Fruit fly (Drosophila melanogaster) whole organism, embryonic: ENCODE results near the gene Cul2.
A peak's percentile ranks its signal among the peaks of the same experiment; 100 is the strongest.

Experiments used
- CG10209 ChIP-seq: fragments of 200-800 bp; sonication (Bioruptor generic); optimal IDR thresholded peaks from 3 replicates; lab custom pipeline; 2017; ENCODE audit warnings: missing biosample characterization, mild to moderate bottlenecking, missing genetic modification characterization, missing genetic modification reagents
- CG10543 ChIP-seq: fragments of 200-800 bp; sonication (Bioruptor generic); optimal IDR thresholded peaks from 3 replicates; lab custom pipeline; 2017; ENCODE audit warnings: missing biosample characterization, mild to moderate bottlenecking, missing genetic modification characterization, moderate library complexity
- CG11247 ChIP-seq: fragments of 200-800 bp; sonication (Bioruptor generic); IDR thresholded peaks from 2 replicates; pipeline ENCODE4 v1.3.6; 2022; ENCODE audit warnings: missing biosample characterization, missing genetic modification characterization
- CG11560 ChIP-seq: fragments of 200-800 bp; sonication (Bioruptor generic); IDR thresholded peaks from 3 replicates; pipeline ENCODE4 v1.3.6; 2022; ENCODE audit warnings: missing biosample characterization, missing genetic modification characterization
- CG12219 ChIP-seq: fragments of 200-800 bp; sonication (Bioruptor generic); optimal IDR thresholded peaks from 3 replicates; lab custom pipeline; 2018; ENCODE audit warnings: missing biosample characterization, mild to moderate bottlenecking, missing genetic modification characterization
- CG12659 ChIP-seq: fragments of 200-800 bp; sonication (Bioruptor generic); optimal IDR thresholded peaks from 3 replicates; lab custom pipeline; 2017; ENCODE audit warnings: mild to moderate bottlenecking, missing biosample characterization, missing genetic modification reagents, missing genetic modification characterization
- CG12744 ChIP-seq: fragments of 200-800 bp; sonication (Bioruptor generic); optimal IDR thresholded peaks from 2 replicates; lab custom pipeline; 2016; ENCODE audit warnings: missing biosample characterization, missing genetic modification characterization
- CG12769 ChIP-seq: fragments of 200-800 bp; sonication (Bioruptor generic); optimal IDR thresholded peaks from 2 replicates; lab custom pipeline; 2019; ENCODE audit warnings: missing biosample characterization, mild to moderate bottlenecking, missing genetic modification characterization, moderate library complexity
- CG14710 ChIP-seq: fragments of 200-800 bp; sonication (Bioruptor generic); optimal IDR thresholded peaks from 3 replicates; lab custom pipeline; 2019; ENCODE audit warnings: missing biosample characterization, mild to moderate bottlenecking, missing genetic modification characterization, moderate library complexity
- CG14965 ChIP-seq: fragments of 200-800 bp; sonication (Bioruptor generic); optimal IDR thresholded peaks from 2 replicates; lab custom pipeline; 2016; ENCODE audit warnings: missing biosample characterization, missing genetic modification characterization, borderline replicate concordance
- CG15011 ChIP-seq: fragments of 200-800 bp; sonication (Bioruptor generic); optimal IDR thresholded peaks from 3 replicates; lab custom pipeline; 2018; ENCODE audit warnings: missing biosample characterization, mild to moderate bottlenecking, missing genetic modification characterization
- CG1647 ChIP-seq: fragments of 200-800 bp; sonication (Bioruptor generic); optimal IDR thresholded peaks from 3 replicates; lab custom pipeline; 2016; ENCODE audit warnings: missing biosample characterization, missing genetic modification characterization
- CG1792 ChIP-seq: fragments of 200-800 bp; sonication (Bioruptor generic); optimal IDR thresholded peaks from 2 replicates; lab custom pipeline; 2016; ENCODE audit warnings: missing biosample characterization, missing genetic modification characterization
- CG2678 ChIP-seq: fragments of 200-800 bp; sonication (Bioruptor generic); optimal IDR thresholded peaks from 3 replicates; lab custom pipeline; 2019; ENCODE audit warnings: missing biosample characterization, mild to moderate bottlenecking, missing genetic modification characterization, moderate library complexity
- CG31388 ChIP-seq: fragments of 200-800 bp; sonication (Bioruptor generic); optimal IDR thresholded peaks from 2 replicates; lab custom pipeline; 2016; ENCODE audit warnings: missing biosample characterization, missing genetic modification characterization
- CG3281 ChIP-seq: fragments of 200-800 bp; sonication (Bioruptor generic); optimal IDR thresholded peaks from 3 replicates; lab custom pipeline; 2017; ENCODE audit warnings: missing biosample characterization, mild to moderate bottlenecking, missing genetic modification characterization
- CG33557 ChIP-seq: fragments of 200-800 bp; sonication (Bioruptor generic); optimal IDR thresholded peaks from 2 replicates; lab custom pipeline; 2019; ENCODE audit warnings: missing biosample characterization, mild to moderate bottlenecking, missing genetic modification characterization, moderate library complexity
- CG3838 ChIP-seq: fragments of 200-800 bp; sonication (Bioruptor generic); optimal IDR thresholded peaks from 3 replicates; lab custom pipeline; 2016; ENCODE audit warnings: missing biosample characterization, missing genetic modification characterization
- CG4424 ChIP-seq: fragments of 200-800 bp; sonication (Bioruptor generic); optimal IDR thresholded peaks from 3 replicates; lab custom pipeline; 2016; ENCODE audit warnings: missing biosample characterization, missing genetic modification characterization
- CG5180 ChIP-seq: fragments of 200-800 bp; sonication (Bioruptor generic); optimal IDR thresholded peaks from 3 replicates; lab custom pipeline; 2017; ENCODE audit warnings: missing biosample characterization, missing genetic modification characterization, mild to moderate bottlenecking, moderate library complexity, missing genetic modification reagents
- CG6175 ChIP-seq: fragments of 200-800 bp; sonication (Bioruptor generic); IDR thresholded peaks from 3 replicates; pipeline ENCODE4 v1.3.6; 2022; ENCODE audit warnings: missing biosample characterization, missing genetic modification characterization
- CG6765 ChIP-seq: fragments of 200-800 bp; sonication (Bioruptor generic); optimal IDR thresholded peaks from 3 replicates; lab custom pipeline; 2017; ENCODE audit warnings: missing biosample characterization, mild to moderate bottlenecking, missing genetic modification characterization
- CG6854 ChIP-seq: fragments of 200-800 bp; sonication (Bioruptor generic); optimal IDR thresholded peaks from 3 replicates; lab custom pipeline; 2017; ENCODE audit warnings: missing biosample characterization, mild to moderate bottlenecking, missing genetic modification characterization
- CG8359 ChIP-seq: fragments of 200-800 bp; sonication (Bioruptor generic); optimal IDR thresholded peaks from 2 replicates; lab custom pipeline; 2017; ENCODE audit warnings: missing biosample characterization, mild to moderate bottlenecking, missing genetic modification characterization, borderline replicate concordance
- CG9876 ChIP-seq: fragments of 200-800 bp; sonication (Bioruptor generic); optimal IDR thresholded peaks from 2 replicates; lab custom pipeline; 2016; ENCODE audit warnings: missing biosample characterization, missing genetic modification characterization
- Camta ChIP-seq: fragments of 200-800 bp; sonication (Bioruptor generic); optimal IDR thresholded peaks from 2 replicates; lab custom pipeline; 2016; ENCODE audit warnings: missing biosample characterization, missing genetic modification characterization
- E2f2 ChIP-seq: fragments of 200-800 bp; sonication (Bioruptor generic); IDR thresholded peaks from 2 replicates; pipeline ENCODE4 v1.3.6; 2022; ENCODE audit warnings: missing biosample characterization, missing genetic modification characterization
- Fer2 ChIP-seq: fragments of 200-800 bp; sonication (Bioruptor generic); optimal IDR thresholded peaks from 2 replicates; lab custom pipeline; 2018; ENCODE audit warnings: missing biosample characterization, mild to moderate bottlenecking, missing genetic modification characterization, moderate library complexity
- GATAe ChIP-seq: fragments of 200-800 bp; sonication (Bioruptor generic); conservative IDR thresholded peaks from 2 replicates; pipeline ENCODE4 v1.3.6; 2022; ENCODE audit warnings: missing biosample characterization, missing genetic modification characterization
- MBD-R2 ChIP-seq: fragments of 200-800 bp; sonication (Bioruptor generic); IDR thresholded peaks from 2 replicates; pipeline ENCODE4 v1.3.6; 2022; ENCODE audit warnings: missing biosample characterization, missing genetic modification characterization
- Mad ChIP-seq: fragments of 200-800 bp; sonication (Bioruptor generic); optimal IDR thresholded peaks from 2 replicates; lab custom pipeline; 2016; ENCODE audit warnings: missing biosample characterization, missing genetic modification characterization
- Max ChIP-seq: fragments of 200-800 bp; sonication (Bioruptor generic); optimal IDR thresholded peaks from 2 replicates; lab custom pipeline; 2016; ENCODE audit warnings: missing biosample characterization, mild to moderate bottlenecking, missing genetic modification characterization
- Opbp ChIP-seq: fragments of 200-800 bp; sonication (Bioruptor generic); IDR thresholded peaks from 3 replicates; pipeline ENCODE4 v1.3.6; 2022; ENCODE audit warnings: missing biosample characterization, missing genetic modification characterization; ENCODE audit not compliant: partially characterized antibody
- Ptx1 ChIP-seq: fragments of 200-800 bp; sonication (Bioruptor generic); IDR thresholded peaks from 2 replicates; pipeline ENCODE4 v1.3.6; 2022; ENCODE audit warnings: missing biosample characterization, missing genetic modification characterization
- ab ChIP-seq: fragments of 200-800 bp; sonication (Bioruptor generic); optimal IDR thresholded peaks from 2 replicates; lab custom pipeline; 2016; ENCODE audit warnings: missing biosample characterization, missing genetic modification characterization
- bcd ChIP-seq: fragments of 200-800 bp; sonication (Bioruptor generic); optimal IDR thresholded peaks from 2 replicates; lab custom pipeline; 2017; ENCODE audit warnings: missing biosample characterization, mild to moderate bottlenecking, missing genetic modification characterization
- chn ChIP-seq: fragments of 200-800 bp; sonication (Bioruptor generic); optimal IDR thresholded peaks from 2 replicates; lab custom pipeline; 2016; ENCODE audit warnings: missing biosample characterization, missing genetic modification characterization
- ci ChIP-seq: fragments of 200-800 bp; sonication (Bioruptor generic); IDR thresholded peaks from 3 replicates; pipeline ENCODE4 v1.3.6; 2022; ENCODE audit warnings: missing biosample characterization, missing genetic modification characterization
- crc ChIP-seq: fragments of 200-800 bp; sonication (Bioruptor generic); optimal IDR thresholded peaks from 2 replicates; lab custom pipeline; 2016; ENCODE audit warnings: missing biosample characterization, missing genetic modification characterization
- eve ChIP-seq, 2 experiments: fragments of >200 bp; optimal IDR thresholded peaks; 2 replicates each; lab custom pipeline; 2017; ENCODE audit warnings: missing biosample characterization in 2 of 2, missing genetic modification characterization in 2 of 2
- fru ChIP-seq: fragments of >200 bp; optimal IDR thresholded peaks from 2 replicates; lab custom pipeline; 2017
- hb ChIP-seq: fragments of 200-800 bp; sonication (Bioruptor generic); IDR thresholded peaks from 3 replicates; pipeline ENCODE4 v1.3.6; 2022; ENCODE audit warnings: missing biosample characterization, missing genetic modification characterization; ENCODE audit not compliant: partially characterized antibody
- lov ChIP-seq, 2 experiments: fragments of 200-800 bp in 1 of 2; fragments of >200 bp in 1 of 2; sonication (Bioruptor generic) in 1 of 2; IDR thresholded peaks in 1 of 2; optimal IDR thresholded peaks in 1 of 2; 2 replicates in 1 of 2; 3 replicates in 1 of 2; pipeline versions ENCODE4 v1.3.6 to Lab custom; 2017 to 2022; ENCODE audit warnings: missing biosample characterization in 1 of 2, missing genetic modification characterization in 1 of 2
- mld ChIP-seq: fragments of 200-800 bp; sonication (Bioruptor generic); IDR thresholded peaks from 3 replicates; pipeline ENCODE4 v1.3.6; 2022; ENCODE audit warnings: missing biosample characterization, missing genetic modification characterization; ENCODE audit not compliant: partially characterized antibody
- nau ChIP-seq: fragments of 200-800 bp; sonication (Bioruptor generic); optimal IDR thresholded peaks from 3 replicates; lab custom pipeline; 2017; ENCODE audit warnings: missing biosample characterization, mild to moderate bottlenecking, missing genetic modification characterization, missing genetic modification reagents
- psq ChIP-seq: fragments of 200-800 bp; sonication (Bioruptor generic); optimal IDR thresholded peaks from 2 replicates; lab custom pipeline; 2017; ENCODE audit warnings: missing biosample characterization, missing genetic modification characterization
- rib ChIP-seq: fragments of 200-800 bp; sonication (Bioruptor generic); IDR thresholded peaks from 2 replicates; pipeline ENCODE4 v1.3.6; 2022; ENCODE audit warnings: missing biosample characterization, missing genetic modification characterization
- sisA ChIP-seq: fragments of 200-800 bp; sonication (Bioruptor generic); IDR thresholded peaks from 2 replicates; pipeline ENCODE4 v1.3.6; 2022; ENCODE audit warnings: missing biosample characterization, missing genetic modification characterization
- tgo ChIP-seq: fragments of 200-800 bp; sonication (Bioruptor generic); IDR thresholded peaks from 3 replicates; pipeline ENCODE4 v1.3.6; 2022; ENCODE audit warnings: missing biosample characterization, missing genetic modification characterization
- z ChIP-seq: fragments of 200-800 bp; sonication (Bioruptor generic); IDR thresholded peaks from 3 replicates; pipeline ENCODE4 v1.3.6; 2022; ENCODE audit warnings: missing biosample characterization, missing genetic modification characterization

Gene Cul2

DNA sequence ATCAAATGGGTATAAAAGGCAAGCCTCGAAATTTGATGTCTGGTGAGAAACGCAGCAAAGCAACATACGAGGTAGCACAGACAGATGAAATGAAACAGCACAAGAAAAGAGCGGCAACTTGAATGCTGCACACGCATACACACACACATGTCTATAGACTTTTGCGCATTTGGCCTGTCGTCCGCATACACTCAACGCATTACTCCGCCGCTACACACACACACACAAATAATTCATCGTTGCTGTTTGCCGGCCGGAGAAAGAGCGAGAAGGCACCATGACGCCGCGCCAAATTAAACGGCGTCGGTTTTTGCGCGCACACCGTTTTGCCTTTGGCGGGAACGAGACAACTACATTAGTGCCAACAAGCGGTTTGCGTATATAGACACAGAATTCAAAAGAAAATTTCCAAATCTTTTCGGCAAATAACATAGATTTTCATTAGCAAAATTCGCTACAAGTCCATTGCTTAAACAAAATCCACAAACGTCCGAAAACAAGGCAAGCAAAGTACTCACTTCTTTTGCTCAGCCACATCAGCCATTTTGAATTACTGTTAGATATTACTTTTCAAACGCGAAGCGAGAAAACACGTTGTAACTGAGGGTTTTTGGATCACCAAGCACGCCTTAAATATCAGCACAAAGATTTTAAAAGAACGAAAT is 29.3 kb upstream of the Cul2 start (continued):
- TF ChIP-seq ab (no peak), Camta (GFP tag; lab: Kevin White, UChicago) (no peak), CG14710 (no peak), E2f2 (GFP tag; lab: Robert Waterston, UW) (peak; percentile 60), CG12219 (GFP tag; lab: Kevin White, UChicago) (no peak), CG6765 (GFP tag; lab: Kevin White, UChicago) (no peak), CG15011 (GFP tag; lab: Kevin White, UChicago) (no peak), ci (GFP tag; lab: Robert Waterston, UW) (peak; percentile 50; the same call in 1 of the 3 replicates), CG31388 (no peak), Fer2 (tag; lab: Kevin White, UChicago) (no peak), CG2678 (tag; lab: Kevin White, UChicago) (no peak), MBD-R2 (GFP tag; lab: Robert Waterston, UW) (peak; percentile 10; the same call in 1 of the 2 replicates), Max (GFP tag; lab: Kevin White, UChicago) (no peak), CG1647 (GFP tag; lab: Kevin White, UChicago) (no peak), lov (optimal IDR thresholded peaks at IDR 0.05; lab: Kevin White, UChicago) (no peak), lov (GFP tag; IDR thresholded peaks at IDR 0.05; lab: Robert Waterston, UW) (no peak), CG11247 (GFP tag; lab: Robert Waterston, UW) (no peak; the same call in 1 of the 2 replicates), Mad (GFP tag; lab: Kevin White, UChicago) (no peak), CG12744 (GFP tag; lab: Kevin White, UChicago) (no peak), bcd (GFP tag; lab: Kevin White, UChicago) (no peak), CG5180 (GFP tag; lab: Kevin White, UChicago) (no peak), Opbp (GFP tag; lab: Robert Waterston, UW) (peak; percentile 51; the same call in 1 of the 3 replicates), nau (GFP tag; lab: Kevin White, UChicago) (peak; percentile 33), rib (GFP tag; lab: Robert Waterston, UW) (peak; percentile 94), Ptx1 (GFP tag; lab: Robert Waterston, UW) (no peak), CG9876 (no peak), tgo (GFP tag; lab: Robert Waterston, UW) (no peak), psq (GFP tag; lab: Kevin White, UChicago) (no peak), crc (no peak), CG4424 (no peak), CG1792 (no peak), mld (peak; percentile 8; the same call in 1 of the 3 replicates), CG6175 (GFP tag; lab: Robert Waterston, UW) (no peak; the same call in 2 of the 3 replicates), eve (GFP tag; optimal IDR thresholded peaks at IDR 0.05; lab: Kevin White, UChicago) (no peak), CG10209 (GFP tag; lab: Kevin White, UChicago) (no peak), CG3838 (peak; percentile 2), fru (lab: Kevin White, UChicago) (no peak), CG12659 (no peak), z (GFP tag; lab: Robert Waterston, UW) (0 out of 3 replicates have a peak, but pooled peaks have one; percentile 53), CG3281 (GFP tag; lab: Kevin White, UChicago) (no peak), chn (GFP tag; lab: Kevin White, UChicago) (no peak), hb (GFP tag; lab: Robert Waterston, UW) (no peak), CG6854 (GFP tag; lab: Kevin White, UChicago) (no peak), sisA (GFP tag; lab: Robert Waterston, UW) (no peak), CG33557 (GFP tag; lab: Kevin White, UChicago) (no peak), CG12769 (peak; percentile 39), CG8359 (GFP tag; lab: Kevin White, UChicago) (no peak), CG11560 (tag; lab: Robert Waterston, UW) (no peak), GATAe (no peak), CG14965 (GFP tag; lab: Kevin White, UChicago) (no peak), CG10543 (GFP tag; lab: Kevin White, UChicago) (no peak)
